Worm (Caenorhabditis elegans) whole organism, L2 larva: ENCODE results near the gene rbm-42.

ENCODE experiments used
- F13H6.1 ChIP-seq: sonication (generic microtip); optimal IDR thresholded peaks from 2 replicates; lab custom pipeline; 2016; ENCODE audit warnings: missing genetic modification characterization, missing compliant biosample characterization
- R02D3.7 ChIP-seq: fragments of 150-350 bp; optimal IDR thresholded peaks from 2 replicates; lab custom pipeline; 2014; ENCODE audit warnings: missing biosample characterization, missing genetic modification characterization
- Y55F3AM.14 ChIP-seq: fragments of 200-800 bp; sonication (Bioruptor generic); optimal IDR thresholded peaks from 2 replicates; lab custom pipeline; 2018; ENCODE audit warnings: mild to moderate bottlenecking, missing genetic modification characterization, missing compliant biosample characterization
- ZK546.5 ChIP-seq: sonication (generic microtip); optimal IDR thresholded peaks from 2 replicates; lab custom pipeline; 2017; ENCODE audit warnings: missing biosample characterization, missing genetic modification characterization
- alr-1 ChIP-seq: fragments of 150-350 bp; optimal IDR thresholded peaks from 2 replicates; lab custom pipeline; 2014; ENCODE audit warnings: missing biosample characterization, missing genetic modification characterization
- aly-2 ChIP-seq: fragments of 150-350 bp; optimal IDR thresholded peaks from 2 replicates; lab custom pipeline; 2014; ENCODE audit warnings: missing biosample characterization, missing genetic modification characterization
- ama-1 ChIP-seq: fragments of 150-350 bp; optimal IDR thresholded peaks from 2 replicates; lab custom pipeline; 2018; ENCODE audit warnings: inconsistent platforms
- blmp-1 ChIP-seq: sonication (generic microtip); optimal IDR thresholded peaks from 2 replicates; lab custom pipeline; 2017; ENCODE audit warnings: missing genetic modification characterization, mild to moderate bottlenecking, missing compliant biosample characterization, antibody characterized with exemption, moderate library complexity; ENCODE audit not compliant: insufficient read depth
- crh-2 ChIP-seq: sonication (generic microtip); optimal IDR thresholded peaks from 2 replicates; lab custom pipeline; 2017; ENCODE audit warnings: missing biosample characterization, missing genetic modification characterization
- dmd-4 ChIP-seq: sonication (generic microtip); optimal IDR thresholded peaks from 2 replicates; lab custom pipeline; 2017; ENCODE audit warnings: missing biosample characterization, missing genetic modification characterization
- elt-1 ChIP-seq: fragments of 150-350 bp; optimal IDR thresholded peaks from 2 replicates; lab custom pipeline; 2014; ENCODE audit warnings: missing biosample characterization, missing genetic modification characterization
- elt-3 ChIP-seq: sonication (generic microtip); optimal IDR thresholded peaks from 2 replicates; lab custom pipeline; 2017; ENCODE audit warnings: missing biosample characterization, missing genetic modification characterization
- lin-11 ChIP-seq: fragments of 150-350 bp; sonication (generic microtip); optimal IDR thresholded peaks from 2 replicates; lab custom pipeline; 2014; ENCODE audit warnings: missing biosample characterization, missing genetic modification characterization, inconsistent platforms, mixed read lengths
- lin-13 ChIP-seq: fragments of 150-350 bp; optimal IDR thresholded peaks from 2 replicates; lab custom pipeline; 2014; ENCODE audit warnings: missing biosample characterization, missing genetic modification reagents, missing genetic modification characterization
- lsy-2 ChIP-seq, 2 experiments: fragments of 150-350 bp in 1 of 2; sonication (generic microtip) in 1 of 2; optimal IDR thresholded peaks; 2 replicates each; lab custom pipeline; 2014 to 2017; ENCODE audit warnings: missing biosample characterization in 2 of 2, missing genetic modification characterization in 2 of 2
- mab-5 ChIP-seq: fragments of 150-350 bp; optimal IDR thresholded peaks from 2 replicates; lab custom pipeline; 2014; ENCODE audit warnings: missing biosample characterization, missing genetic modification characterization
- mbf-1 ChIP-seq: sonication (generic microtip); optimal IDR thresholded peaks from 2 replicates; lab custom pipeline; 2017; ENCODE audit warnings: missing biosample characterization, missing genetic modification characterization
- mdl-1 ChIP-seq, 2 experiments: fragments of 150-350 bp in 1 of 2; sonication (generic microtip) in 1 of 2; optimal IDR thresholded peaks; 2 replicates each; lab custom pipeline; 2017; ENCODE audit warnings: missing biosample characterization in 2 of 2, missing genetic modification characterization in 2 of 2
- nhr-11 ChIP-seq: fragments of 150-350 bp; optimal IDR thresholded peaks from 2 replicates; lab custom pipeline; 2014; ENCODE audit warnings: missing biosample characterization, missing genetic modification characterization
- nhr-129 ChIP-seq: fragments of 150-350 bp; optimal IDR thresholded peaks from 2 replicates; lab custom pipeline; 2014; ENCODE audit warnings: missing biosample characterization, missing genetic modification characterization
- nhr-21 ChIP-seq: fragments of 150-350 bp; optimal IDR thresholded peaks from 2 replicates; lab custom pipeline; 2014; ENCODE audit warnings: missing biosample characterization, missing genetic modification characterization
- nhr-23 ChIP-seq: fragments of 150-350 bp; optimal IDR thresholded peaks from 2 replicates; lab custom pipeline; 2014; ENCODE audit warnings: missing biosample characterization, missing genetic modification reagents, missing genetic modification characterization
- nhr-237 ChIP-seq: fragments of 150-350 bp; optimal IDR thresholded peaks from 2 replicates; lab custom pipeline; 2014; ENCODE audit warnings: missing biosample characterization, missing genetic modification characterization
- nhr-6 ChIP-seq: fragments of 150-350 bp; optimal IDR thresholded peaks from 2 replicates; lab custom pipeline; 2014; ENCODE audit warnings: missing biosample characterization, missing genetic modification characterization
- sem-4 ChIP-seq: fragments of 150-350 bp; optimal IDR thresholded peaks from 2 replicates; lab custom pipeline; 2014; ENCODE audit warnings: missing biosample characterization, missing genetic modification reagents, missing genetic modification characterization
- sma-3 ChIP-seq: sonication (generic microtip); optimal IDR thresholded peaks from 2 replicates; lab custom pipeline; 2016; ENCODE audit warnings: missing genetic modification reagents, missing genetic modification characterization, missing compliant biosample characterization
- sma-9 ChIP-seq, 2 experiments: fragments of 150-350 bp in 1 of 2; sonication (generic microtip) in 1 of 2; optimal IDR thresholded peaks; 2 replicates each; lab custom pipeline; 2014 to 2016; ENCODE audit warnings: missing genetic modification characterization in 2 of 2, mild to moderate bottlenecking in 1 of 2, missing biosample characterization in 1 of 2, missing compliant biosample characterization in 1 of 2, missing genetic modification reagents in 1 of 2, moderate library complexity in 1 of 2
- snpc-4 ChIP-seq: fragments of 150-350 bp; optimal IDR thresholded peaks from 2 replicates; lab custom pipeline; 2014; ENCODE audit warnings: missing biosample characterization, missing genetic modification characterization
- unc-55 ChIP-seq: fragments of 150-350 bp; sonication (generic microtip); optimal IDR thresholded peaks from 3 replicates; lab custom pipeline; 2014; ENCODE audit warnings: missing biosample characterization, missing genetic modification reagents, missing genetic modification characterization
- unc-62 ChIP-seq: fragments of 150-350 bp; optimal IDR thresholded peaks from 2 replicates; lab custom pipeline; 2014; ENCODE audit warnings: missing biosample characterization, missing genetic modification reagents, missing genetic modification characterization

rbm-42 gene

DNA sequence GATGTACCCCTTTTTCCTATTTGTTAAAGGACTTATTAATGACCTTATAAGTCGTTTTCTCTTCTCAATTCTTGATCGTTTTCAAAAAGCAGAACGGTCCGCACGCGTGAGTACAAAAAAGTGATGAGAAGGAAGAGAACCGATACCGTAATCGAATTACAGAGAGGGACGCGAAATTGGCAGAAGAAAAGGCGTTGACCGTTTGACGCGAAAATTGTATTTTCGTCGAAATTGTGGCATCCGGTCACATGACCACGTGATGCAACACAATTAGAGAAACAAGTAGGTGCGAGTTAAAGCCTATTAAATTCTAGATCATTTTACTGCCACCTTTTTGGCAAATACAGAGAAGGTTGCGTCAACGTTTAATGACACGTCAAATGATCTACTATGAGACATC is 8.9 kb downstream of the rbm-42 start:
- TF ChIP-seq alr-1 (no peak), sma-9 (GFP tag; optimal IDR thresholded peaks at IDR 0.05; lab: Kevin White, UChicago) (peak; percentile 0), sma-9 (tag; optimal IDR thresholded peaks at IDR 0.05; lab: Kevin White, UChicago) (no peak), nhr-129 (tag; lab: Kevin White, UChicago) (peak; percentile 34)

DNA sequence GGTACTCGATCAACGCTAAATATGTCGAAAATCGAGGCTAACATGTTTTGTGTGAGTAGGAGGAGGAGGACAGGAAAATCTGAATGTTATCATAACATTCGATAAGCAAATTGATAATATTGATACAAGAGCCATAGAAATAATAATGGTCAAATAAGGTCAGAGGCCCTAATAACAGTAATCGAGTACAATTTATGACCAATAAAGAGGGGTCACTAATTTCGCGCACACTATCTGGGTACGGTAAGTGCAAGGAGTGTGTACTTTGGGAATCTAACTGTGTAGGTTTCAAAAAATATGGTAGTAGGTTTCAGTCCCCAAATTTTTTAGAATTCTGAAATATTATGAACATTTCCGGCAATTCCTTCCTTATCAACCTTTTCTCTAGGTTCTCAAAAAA is 9.5 kb downstream of the rbm-42 start:
- TF ChIP-seq dmd-4 (tag; lab: Kevin White, UChicago) (no peak), nhr-23 (tag; lab: Kevin White, UChicago) (no peak), nhr-21 (tag; lab: Kevin White, UChicago) (no peak), unc-62 (GFP tag; lab: Kevin White, UChicago) (no peak), elt-3 (tag; lab: Kevin White, UChicago) (no peak), F13H6.1 (tag; lab: Kevin White, UChicago) (no peak), R02D3.7 (tag; lab: Kevin White, UChicago) (no peak), sem-4 (tag; lab: Kevin White, UChicago) (no peak), elt-1 (tag; lab: Kevin White, UChicago) (no peak), snpc-4 (tag; lab: Kevin White, UChicago) (no peak), lsy-2 (tag; optimal IDR thresholded peaks at IDR 0.05; lab: Kevin White, UChicago) (no peak), crh-2 (no peak), lin-13 (GFP tag; lab: Kevin White, UChicago) (no peak), ama-1 (lab: Kevin White, UChicago) (no peak), nhr-6 (no peak), nhr-237 (no peak), unc-55 (GFP tag; lab: Kevin White, UChicago) (no peak), nhr-129 (tag; lab: Kevin White, UChicago) (no peak), blmp-1 (tag; lab: Kevin White, UChicago) (no peak)

DNA sequence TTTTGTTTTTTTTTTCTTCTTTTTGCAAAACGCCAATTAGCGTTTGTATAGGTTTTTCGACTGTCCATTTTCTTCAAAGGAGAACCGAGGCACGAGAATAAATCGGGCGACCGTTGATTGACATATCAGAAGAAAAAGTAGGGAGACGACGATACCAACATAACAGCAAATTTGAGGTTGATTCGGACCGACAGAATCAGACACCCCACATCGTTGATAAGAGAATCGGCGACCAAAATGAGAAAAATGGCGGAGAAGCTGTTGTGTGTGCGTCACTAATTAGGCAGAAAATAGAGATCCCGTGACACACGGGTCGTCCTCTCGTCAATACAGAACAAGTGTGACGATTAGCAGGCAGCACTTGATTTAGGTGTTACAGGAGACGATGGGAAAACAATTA is 11.1 kb downstream of the rbm-42 start:
- peak; percentile 36 for TF ChIP-seq sma-3
- TF ChIP-seq lsy-2 (tag; optimal IDR thresholded peaks at IDR 0.05; lab: Kevin White, UChicago): peak in 1 of 2 experiments; percentile 1
- TF ChIP-seq mbf-1 (tag; lab: Kevin White, UChicago): no peak
- peak; percentile 6 for TF ChIP-seq nhr-129 (tag; lab: Kevin White, UChicago)

DNA sequence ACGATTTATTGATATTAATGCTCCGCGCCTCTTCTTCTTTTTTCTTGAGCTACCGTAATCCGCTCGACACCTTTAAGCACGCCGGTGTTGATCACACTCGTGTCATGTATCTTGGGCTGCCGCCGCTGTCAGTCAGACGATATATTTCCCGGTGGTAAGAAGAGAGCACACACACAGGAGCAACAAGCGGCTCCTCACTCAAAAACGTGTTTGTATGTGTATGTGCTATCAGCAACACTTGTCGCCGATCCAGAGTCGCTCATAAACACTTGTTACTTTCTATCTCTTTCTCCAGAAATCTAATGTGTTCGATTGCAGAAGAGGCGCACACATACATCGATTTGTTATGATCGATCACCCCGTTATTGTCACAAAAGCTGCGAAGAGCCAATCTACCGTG is 12.5 kb downstream of the rbm-42 start:
- TF ChIP-seq nhr-237: no peak
- TF ChIP-seq F13H6.1 (tag; lab: Kevin White, UChicago): peak; percentile 56
- no peak for TF ChIP-seq lin-11
- peak in 1 of 2 experiments; percentile 67 for TF ChIP-seq lsy-2 (tag; optimal IDR thresholded peaks at IDR 0.05; lab: Kevin White, UChicago)
- TF ChIP-seq Y55F3AM.14 (GFP tag; lab: Kevin White, UChicago): no peak
- no peak for TF ChIP-seq snpc-4 (tag; lab: Kevin White, UChicago)
- TF ChIP-seq nhr-129 (tag; lab: Kevin White, UChicago): no peak
- peak; percentile 36 for TF ChIP-seq sma-9 (GFP tag; optimal IDR thresholded peaks at IDR 0.05; lab: Kevin White, UChicago)
- TF ChIP-seq sma-9 (tag; optimal IDR thresholded peaks at IDR 0.05; lab: Kevin White, UChicago): no peak
- TF ChIP-seq ZK546.5 (tag; lab: Kevin White, UChicago): no peak
- TF ChIP-seq nhr-6: no peak
- no peak for TF ChIP-seq nhr-11 (tag; lab: Kevin White, UChicago)
- no peak for TF ChIP-seq dmd-4 (tag; lab: Kevin White, UChicago)
- TF ChIP-seq mdl-1 (tag; optimal IDR thresholded peaks at IDR 0.05; lab: Kevin White, UChicago): no peak
- TF ChIP-seq mab-5 (tag; lab: Kevin White, UChicago): no peak

DNA sequence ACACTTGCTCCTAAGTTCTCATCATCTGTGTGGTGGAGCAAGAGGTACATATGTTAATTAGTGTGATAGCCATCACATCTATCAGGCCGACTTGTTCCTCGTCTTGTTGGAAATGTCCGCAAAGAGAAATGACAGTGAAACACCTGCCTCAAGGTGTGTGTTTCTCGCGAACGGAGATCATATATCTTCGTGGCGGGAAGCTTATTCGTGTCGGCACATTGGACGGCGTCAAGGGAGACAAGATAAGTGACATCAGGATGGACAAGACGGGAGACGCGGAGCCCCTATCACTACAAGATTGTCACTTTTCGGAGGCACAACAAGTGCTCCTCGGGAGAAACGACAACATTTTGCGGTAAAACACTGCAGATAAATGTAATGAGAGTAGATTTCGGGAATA is 13.3 kb downstream of the rbm-42 start:
- no peak for TF ChIP-seq sma-9 (GFP tag; optimal IDR thresholded peaks at IDR 0.05; lab: Kevin White, UChicago)
- no peak for TF ChIP-seq sma-9 (tag; optimal IDR thresholded peaks at IDR 0.05; lab: Kevin White, UChicago)
- no peak for TF ChIP-seq ama-1 (lab: Kevin White, UChicago)
- TF ChIP-seq, all 48 proteins: peak for 0

DNA sequence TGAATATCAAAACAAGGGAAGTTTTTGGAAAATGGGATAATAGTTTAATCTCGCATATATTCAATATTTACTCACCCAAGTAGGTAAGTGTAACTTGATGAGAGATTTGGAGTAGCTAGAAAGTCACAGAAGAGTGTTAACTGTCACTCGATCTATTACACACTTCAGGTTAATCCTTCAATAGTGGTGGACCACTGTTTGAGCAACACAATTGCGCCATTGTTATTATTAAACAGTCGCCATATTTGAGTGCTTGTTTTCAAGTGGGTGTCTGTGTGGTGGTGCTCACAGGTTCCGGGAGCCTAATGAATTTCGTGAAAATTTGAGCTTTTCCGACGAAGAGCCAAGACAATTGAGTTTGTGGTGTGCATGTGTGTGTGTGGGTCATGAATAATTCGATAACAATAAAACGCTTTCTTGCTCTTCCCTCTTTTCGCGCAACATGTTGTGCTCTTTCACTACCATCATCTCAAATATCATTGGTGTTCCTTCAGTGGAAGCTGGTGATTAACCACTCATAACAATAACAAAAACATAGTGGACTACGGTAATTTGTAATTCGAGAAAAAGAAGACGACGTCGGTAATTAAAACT is 14.0 kb downstream of the rbm-42 start:
- no peak for TF ChIP-seq nhr-23 (tag; lab: Kevin White, UChicago)
- TF ChIP-seq mbf-1 (tag; lab: Kevin White, UChicago): no peak
- no peak for TF ChIP-seq lin-13 (GFP tag; lab: Kevin White, UChicago)
- TF ChIP-seq elt-3 (tag; lab: Kevin White, UChicago): no peak
- no peak for TF ChIP-seq aly-2 (tag; lab: Kevin White, UChicago)
- no peak for TF ChIP-seq lin-11
- TF ChIP-seq mdl-1 (tag; optimal IDR thresholded peaks at IDR 0.05; lab: Kevin White, UChicago): no peak
- no peak for TF ChIP-seq unc-55 (GFP tag; lab: Kevin White, UChicago)
- TF ChIP-seq nhr-6: no peak
